Fruit fly (Drosophila melanogaster) whole organism, embryonic: ENCODE measurements around the gene CG31174.

Experiments used
- Aef1 ChIP-seq: fragments of 200-800 bp; sonication (Bioruptor generic); IDR thresholded peaks from 3 replicates; pipeline ENCODE4 v1.3.6; 2022; ENCODE audit warnings: missing biosample characterization, missing genetic modification characterization
- Blimp-1 ChIP-seq: fragments of 200-800 bp; sonication (Bioruptor generic); optimal IDR thresholded peaks from 3 replicates; lab custom pipeline; 2018; ENCODE audit warnings: missing biosample characterization, missing genetic modification characterization, mild to moderate bottlenecking, moderate library complexity, missing genetic modification reagents
- CG10321 ChIP-seq: fragments of 200-800 bp; sonication (Bioruptor generic); IDR thresholded peaks from 2 replicates; pipeline ENCODE4 v1.3.6; 2022; ENCODE audit warnings: missing biosample characterization, missing genetic modification characterization
- CG10654 ChIP-seq: fragments of 200-800 bp; sonication (Bioruptor generic); optimal IDR thresholded peaks from 2 replicates; lab custom pipeline; 2016; ENCODE audit warnings: missing biosample characterization, missing genetic modification characterization
- CG11093 ChIP-seq: fragments of 200-800 bp; sonication (Bioruptor generic); IDR thresholded peaks from 3 replicates; pipeline ENCODE4 v1.3.6; 2022; ENCODE audit warnings: missing biosample characterization, missing genetic modification characterization
- CG11504 ChIP-seq: fragments of 200-800 bp; sonication (Bioruptor generic); optimal IDR thresholded peaks from 3 replicates; lab custom pipeline; 2019; ENCODE audit warnings: missing biosample characterization, mild to moderate bottlenecking, missing genetic modification characterization, moderate library complexity
- CG12219 ChIP-seq: fragments of 200-800 bp; sonication (Bioruptor generic); optimal IDR thresholded peaks from 3 replicates; lab custom pipeline; 2018; ENCODE audit warnings: missing biosample characterization, mild to moderate bottlenecking, missing genetic modification characterization
- CG13624 ChIP-seq: fragments of 200-800 bp; sonication (Bioruptor generic); optimal IDR thresholded peaks from 2 replicates; lab custom pipeline; 2016; ENCODE audit warnings: missing biosample characterization, missing genetic modification characterization
- CG14965 ChIP-seq: fragments of 200-800 bp; sonication (Bioruptor generic); optimal IDR thresholded peaks from 2 replicates; lab custom pipeline; 2016; ENCODE audit warnings: missing biosample characterization, missing genetic modification characterization, borderline replicate concordance
- CG15479 ChIP-seq: fragments of 200-800 bp; sonication (Bioruptor generic); optimal IDR thresholded peaks from 3 replicates; lab custom pipeline; 2019; ENCODE audit warnings: missing biosample characterization, mild to moderate bottlenecking, missing genetic modification characterization, moderate library complexity
- CG15601 ChIP-seq: fragments of 200-800 bp; sonication (Bioruptor generic); optimal IDR thresholded peaks from 3 replicates; lab custom pipeline; 2019; ENCODE audit warnings: missing biosample characterization, mild to moderate bottlenecking, missing genetic modification characterization, moderate library complexity
- CG16815 ChIP-seq: fragments of 200-800 bp; sonication (Bioruptor generic); optimal IDR thresholded peaks from 3 replicates; lab custom pipeline; 2017; ENCODE audit warnings: missing biosample characterization, mild to moderate bottlenecking, missing genetic modification characterization
- CG2120 ChIP-seq: fragments of 200-800 bp; sonication (Bioruptor generic); optimal IDR thresholded peaks from 3 replicates; lab custom pipeline; 2016; ENCODE audit warnings: missing biosample characterization, missing genetic modification characterization
- CG2199 ChIP-seq: fragments of 200-800 bp; sonication (Bioruptor generic); IDR thresholded peaks from 3 replicates; pipeline ENCODE4 v1.3.6; 2022; ENCODE audit warnings: missing biosample characterization, missing genetic modification characterization
- CG2678 ChIP-seq: fragments of 200-800 bp; sonication (Bioruptor generic); optimal IDR thresholded peaks from 3 replicates; lab custom pipeline; 2019; ENCODE audit warnings: missing biosample characterization, mild to moderate bottlenecking, missing genetic modification characterization, moderate library complexity
- CG3726 ChIP-seq: fragments of 200-800 bp; sonication (Bioruptor generic); IDR thresholded peaks from 3 replicates; pipeline ENCODE4, ENCODE4 v1.3.6; 2022; ENCODE audit warnings: missing biosample characterization, missing genetic modification characterization
- CG3838 ChIP-seq: fragments of 200-800 bp; sonication (Bioruptor generic); optimal IDR thresholded peaks from 3 replicates; lab custom pipeline; 2016; ENCODE audit warnings: missing biosample characterization, missing genetic modification characterization
- CG43689 ChIP-seq: fragments of 200-800 bp; sonication (Bioruptor generic); IDR thresholded peaks from 2 replicates; pipeline ENCODE4 v1.3.6; 2022; ENCODE audit warnings: missing biosample characterization, missing genetic modification characterization
- CG4854 ChIP-seq: fragments of 200-800 bp; sonication (Bioruptor generic); optimal IDR thresholded peaks from 2 replicates; lab custom pipeline; 2016; ENCODE audit warnings: missing biosample characterization, missing genetic modification characterization, inconsistent platforms
- CG5180 ChIP-seq: fragments of 200-800 bp; sonication (Bioruptor generic); optimal IDR thresholded peaks from 3 replicates; lab custom pipeline; 2017; ENCODE audit warnings: missing biosample characterization, missing genetic modification characterization, mild to moderate bottlenecking, moderate library complexity, missing genetic modification reagents
- CG6272 ChIP-seq: fragments of 200-800 bp; sonication (Bioruptor generic); IDR thresholded peaks from 2 replicates; pipeline ENCODE4 v1.3.6; 2022; ENCODE audit warnings: missing biosample characterization, missing genetic modification characterization
- CG7357 ChIP-seq: fragments of 200-800 bp; sonication (Bioruptor generic); IDR thresholded peaks from 3 replicates; pipeline ENCODE4 v1.3.6; 2022; ENCODE audit warnings: missing biosample characterization, missing genetic modification characterization
- CG7839 ChIP-seq: fragments of 200-800 bp; sonication (Bioruptor generic); optimal IDR thresholded peaks from 3 replicates; lab custom pipeline; 2018; ENCODE audit warnings: missing biosample characterization, mild to moderate bottlenecking, missing genetic modification characterization, moderate library complexity
- CG8478 ChIP-seq: fragments of >200 bp; optimal IDR thresholded peaks from 2 replicates; lab custom pipeline; 2018
- CG9727 ChIP-seq: fragments of 200-800 bp; sonication (Bioruptor generic); optimal IDR thresholded peaks from 3 replicates; lab custom pipeline; 2017; ENCODE audit warnings: missing biosample characterization, mild to moderate bottlenecking, missing genetic modification characterization
- CHES-1-like ChIP-seq: fragments of 200-800 bp; sonication (Bioruptor generic); optimal IDR thresholded peaks from 2 replicates; lab custom pipeline; 2016; ENCODE audit warnings: missing biosample characterization, missing genetic modification characterization
- CoRest ChIP-seq: fragments of 200-800 bp; sonication (Bioruptor generic); optimal IDR thresholded peaks from 3 replicates; lab custom pipeline; 2018; ENCODE audit warnings: missing biosample characterization, mild to moderate bottlenecking, missing genetic modification characterization, moderate library complexity
- CrebB ChIP-seq: fragments of 200-800 bp; sonication (Bioruptor generic); optimal IDR thresholded peaks from 3 replicates; lab custom pipeline; 2018; ENCODE audit warnings: missing biosample characterization, mild to moderate bottlenecking, missing genetic modification characterization
- Dip3 ChIP-seq: fragments of 200-800 bp; sonication (Bioruptor generic); optimal IDR thresholded peaks from 3 replicates; lab custom pipeline; 2016; ENCODE audit warnings: missing biosample characterization, missing genetic modification characterization
- Dll ChIP-seq: fragments of 200-800 bp; sonication (Bioruptor generic); IDR thresholded peaks from 4 replicates; pipeline ENCODE4 v1.3.6; 2022; ENCODE audit warnings: missing biosample characterization, missing genetic modification characterization; ENCODE audit not compliant: partially characterized antibody
- HmgZ ChIP-seq: fragments of 200-800 bp; sonication (Bioruptor generic); optimal IDR thresholded peaks from 2 replicates; lab custom pipeline; 2018; ENCODE audit warnings: missing biosample characterization, mild to moderate bottlenecking, missing genetic modification characterization
- Hr51 ChIP-seq, 2 experiments: fragments of 200-800 bp; sonication (Bioruptor generic); optimal IDR thresholded peaks; 2 replicates in 1 of 2; 3 replicates in 1 of 2; lab custom pipeline; 2016 to 2018; ENCODE audit warnings: missing biosample characterization in 2 of 2, missing genetic modification characterization in 2 of 2, mild to moderate bottlenecking in 1 of 2, moderate library complexity in 1 of 2
- Optix ChIP-seq: fragments of 200-800 bp; sonication (Bioruptor generic); IDR thresholded peaks from 3 replicates; pipeline ENCODE4 v1.3.6; 2022; ENCODE audit warnings: missing biosample characterization, missing genetic modification characterization
- abd-A ChIP-seq: fragments of 200-800 bp; sonication (Bioruptor generic); optimal IDR thresholded peaks from 3 replicates; lab custom pipeline; 2019; ENCODE audit warnings: missing biosample characterization, mild to moderate bottlenecking, missing genetic modification characterization, moderate library complexity
- ara ChIP-seq: fragments of 200-800 bp; sonication (Bioruptor generic); IDR thresholded peaks from 2 replicates; pipeline ENCODE4 v1.3.6; 2022; ENCODE audit warnings: missing biosample characterization, missing genetic modification characterization
- br ChIP-seq: fragments of >200 bp; optimal IDR thresholded peaks from 2 replicates; lab custom pipeline; 2017
- cato ChIP-seq: fragments of 200-800 bp; sonication (Bioruptor generic); optimal IDR thresholded peaks from 2 replicates; lab custom pipeline; 2016; ENCODE audit warnings: missing biosample characterization, missing genetic modification characterization, borderline replicate concordance
- dan ChIP-seq: fragments of 200-800 bp; sonication (Bioruptor generic); IDR thresholded peaks from 2 replicates; pipeline ENCODE4 v1.3.6; 2022; ENCODE audit warnings: missing biosample characterization, missing genetic modification characterization
- danr ChIP-seq: fragments of 200-800 bp; sonication (Bioruptor generic); IDR thresholded peaks from 2 replicates; pipeline ENCODE4 v1.3.6; 2022; ENCODE audit warnings: missing biosample characterization, missing genetic modification characterization
- hb ChIP-seq: fragments of 200-800 bp; sonication (Bioruptor generic); IDR thresholded peaks from 3 replicates; pipeline ENCODE4 v1.3.6; 2022; ENCODE audit warnings: missing biosample characterization, missing genetic modification characterization; ENCODE audit not compliant: partially characterized antibody
- hth ChIP-seq: fragments of >200 bp; optimal IDR thresholded peaks from 2 replicates; lab custom pipeline; 2017; ENCODE audit warnings: inconsistent platforms
- kah ChIP-seq: fragments of 200-800 bp; sonication (Bioruptor generic); optimal IDR thresholded peaks from 2 replicates; lab custom pipeline; 2018; ENCODE audit warnings: missing biosample characterization, mild to moderate bottlenecking, missing genetic modification characterization
- nerfin-1 ChIP-seq: fragments of 200-800 bp; sonication (Bioruptor generic); optimal IDR thresholded peaks from 3 replicates; lab custom pipeline; 2019; ENCODE audit warnings: missing biosample characterization, mild to moderate bottlenecking, missing genetic modification characterization, moderate library complexity
- nmo ChIP-seq: fragments of 200-800 bp; sonication (Bioruptor generic); optimal IDR thresholded peaks from 2 replicates; lab custom pipeline; 2018; ENCODE audit warnings: missing biosample characterization, mild to moderate bottlenecking, missing genetic modification characterization, moderate library complexity
- onecut ChIP-seq: fragments of 200-800 bp; sonication (Bioruptor generic); IDR thresholded peaks from 2 replicates; pipeline ENCODE4 v1.3.6; 2022; ENCODE audit warnings: missing biosample characterization, missing genetic modification characterization
- org-1 ChIP-seq: fragments of 200-800 bp; sonication (Bioruptor generic); optimal IDR thresholded peaks from 2 replicates; lab custom pipeline; 2017; ENCODE audit warnings: missing biosample characterization, missing genetic modification characterization
- otp ChIP-seq: fragments of 200-800 bp; sonication (Bioruptor generic); IDR thresholded peaks from 3 replicates; pipeline ENCODE4, ENCODE4 v1.3.6; 2022; ENCODE audit warnings: missing biosample characterization, missing genetic modification characterization
- p53 ChIP-seq: fragments of 200-800 bp; sonication (Bioruptor generic); optimal IDR thresholded peaks from 2 replicates; lab custom pipeline; 2016; ENCODE audit warnings: missing biosample characterization, missing genetic modification characterization
- ssp ChIP-seq: fragments of 200-800 bp; sonication (Bioruptor generic); IDR thresholded peaks from 2 replicates; pipeline ENCODE4 v1.3.6; 2022; ENCODE audit warnings: missing biosample characterization, missing genetic modification characterization
- trem ChIP-seq: fragments of 200-800 bp; optimal IDR thresholded peaks from 3 replicates; lab custom pipeline; 2019; ENCODE audit warnings: missing biosample characterization, mild to moderate bottlenecking, missing genetic modification characterization, moderate library complexity
- unc-4 ChIP-seq: fragments of 200-800 bp; sonication (Bioruptor generic); IDR thresholded peaks from 2 replicates; pipeline ENCODE4 v1.3.6; 2022; ENCODE audit warnings: missing biosample characterization, missing genetic modification characterization; ENCODE audit not compliant: partially characterized antibody

Gene CG31174

DNA sequence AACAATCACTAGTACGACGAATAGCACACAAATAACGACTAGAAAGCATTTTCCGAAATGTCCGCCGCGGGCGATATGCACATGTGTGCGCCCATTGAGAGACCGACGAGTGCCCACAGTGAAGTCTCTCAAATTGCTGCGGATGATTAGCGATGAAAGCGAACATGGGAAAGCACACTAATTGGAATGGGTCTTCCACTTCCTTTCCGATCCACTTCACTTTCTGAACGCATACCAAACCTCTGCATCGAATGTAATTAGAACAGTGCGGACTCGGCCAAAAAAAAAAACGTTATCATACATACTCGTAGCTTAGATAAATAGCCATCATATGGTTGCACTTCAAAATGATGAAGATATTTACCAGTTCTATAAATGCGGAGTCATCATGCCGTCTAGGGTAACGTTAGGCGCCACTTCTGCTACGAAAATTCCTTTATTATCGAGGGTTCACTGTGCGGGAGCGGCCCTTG, 19.3 kb downstream of the CG31174 start (continued):
- TF ChIP-seq CG6272 (GFP tag; lab: Robert Waterston, UW) (0 out of 2 replicates have a peak, but pooled peaks have one; percentile 12), otp (GFP tag; lab: Robert Waterston, UW) (no peak), CG7839 (tag; lab: Kevin White, UChicago) (peak; percentile 45), CG10654 (no peak), CG11504 (tag; lab: Kevin White, UChicago) (peak; percentile 37), danr (no peak), CG3838 (GFP tag; lab: Kevin White, UChicago) (no peak), unc-4 (GFP tag; lab: Robert Waterston, UW) (no peak), CG43689 (GFP tag; lab: Robert Waterston, UW) (no peak), cato (no peak), Dip3 (GFP tag; lab: Kevin White, UChicago) (no peak), trem (no peak), nmo (GFP tag; lab: Kevin White, UChicago) (peak; percentile 36), CG2199 (peak; percentile 91; the same call in 2 of the 3 replicates), org-1 (GFP tag; lab: Kevin White, UChicago) (peak; percentile 28), CG14965 (GFP tag; lab: Kevin White, UChicago) (no peak), CG15479 (GFP tag; lab: Kevin White, UChicago) (no peak), dan (no peak), CG15601 (peak; percentile 50), CoRest (tag; lab: Kevin White, UChicago) (peak; percentile 55), CG16815 (GFP tag; lab: Kevin White, UChicago) (peak; percentile 47), onecut (GFP tag; lab: Robert Waterston, UW) (no peak), hb (GFP tag; lab: Robert Waterston, UW) (no peak), HmgZ (tag; lab: Kevin White, UChicago) (no peak), Optix (GFP tag; lab: Robert Waterston, UW) (no peak), ara (GFP tag; lab: Robert Waterston, UW) (peak; percentile 63), Dll (GFP tag; lab: Robert Waterston, UW) (no peak), CG9727 (peak; percentile 23), nerfin-1 (tag; lab: Kevin White, UChicago) (peak; percentile 36), CG10321 (GFP tag; lab: Robert Waterston, UW) (no peak), CG13624 (peak; percentile 15), Hr51 (GFP tag; optimal IDR thresholded peaks at IDR 0.05; lab: Kevin White, UChicago) (peak; percentile 34 to 38), Aef1 (GFP tag; lab: Robert Waterston, UW) (no peak), CG2678 (tag; lab: Kevin White, UChicago) (peak; percentile 45), CG12219 (GFP tag; lab: Kevin White, UChicago) (peak; percentile 18), Blimp-1 (peak; percentile 61), abd-A (tag; lab: Kevin White, UChicago) (no peak), hth (lab: Kevin White, UChicago) (no peak), CG5180 (GFP tag; lab: Kevin White, UChicago) (peak; percentile 3), CG8478 (lab: Kevin White, UChicago) (no peak), CG2120 (GFP tag; lab: Kevin White, UChicago) (peak; percentile 4), CG7357 (GFP tag; lab: Robert Waterston, UW) (0 out of 3 replicates have a peak, but pooled peaks have one; percentile 13), CrebB (tag; lab: Kevin White, UChicago) (no peak), p53 (GFP tag; lab: Kevin White, UChicago) (no peak), CG3726 (no peak), br (lab: Kevin White, UChicago) (no peak), kah (GFP tag; lab: Kevin White, UChicago) (no peak), ssp (GFP tag; lab: Robert Waterston, UW) (no peak), CG4854 (no peak), CHES-1-like (GFP tag; lab: Kevin White, UChicago) (peak; percentile 62), CG11093 (no peak)
